Fruit fly (Drosophila melanogaster): Measurements from ENCODE around the gene Drak.

Gene Drak

dm6 chrX:11468304-11468703 lies 24.6 kb upstream of the Drak start (continued):
- TF ChIP-seq Sox102F (GFP tag; optimal IDR thresholded peaks at IDR 0.05): peak; percentile 12
- TF ChIP-seq Vsx1 (GFP tag; optimal IDR thresholded peaks at IDR 0.05): no peak
- no peak for TF ChIP-seq HLH54F (GFP tag; optimal IDR thresholded peaks at IDR 0.05)
- no peak for TF ChIP-seq vfl (GFP tag; optimal IDR thresholded peaks at IDR 0.05)
- TF ChIP-seq tin (GFP tag; optimal IDR thresholded peaks at IDR 0.05): no peak
- TF ChIP-seq Spps (tag; optimal IDR thresholded peaks at IDR 0.05): no peak
- no peak for TF ChIP-seq dan (GFP tag; IDR thresholded peaks at IDR 0.05)
- TF ChIP-seq jing (GFP tag; optimal IDR thresholded peaks at IDR 0.05): no peak
- no peak for TF ChIP-seq CG2120 (GFP tag; optimal IDR thresholded peaks at IDR 0.05)
- TF ChIP-seq CG3995 (GFP tag; optimal IDR thresholded peaks at IDR 0.05): no peak
- no peak for TF ChIP-seq NK7.1 (GFP tag; optimal IDR thresholded peaks at IDR 0.05)
- no peak for TF ChIP-seq bbx (GFP tag; IDR thresholded peaks at IDR 0.05; ENCODE audit: partially characterized antibody)
- TF ChIP-seq esg (GFP tag; conservative IDR thresholded peaks at IDR 0.05): 0 out of 2 replicates have a peak, but pooled peaks have one; percentile 35
- TF ChIP-seq CG10959 (GFP tag; IDR thresholded peaks at IDR 0.05): no peak
- TF ChIP-seq her (GFP tag; optimal IDR thresholded peaks at IDR 0.05): no peak
- TF ChIP-seq gcm2 (GFP tag; optimal IDR thresholded peaks at IDR 0.05): no peak
- TF ChIP-seq bowl (GFP tag; IDR thresholded peaks at IDR 0.05): no peak
- TF ChIP-seq HmgD (GFP tag; optimal IDR thresholded peaks at IDR 0.05): no peak
- no peak for TF ChIP-seq CG14965 (GFP tag; optimal IDR thresholded peaks at IDR 0.05; ENCODE audit: borderline replicate concordance)
- no peak for TF ChIP-seq CG7928 (GFP tag; optimal IDR thresholded peaks at IDR 0.05)
- no peak for TF ChIP-seq gce (GFP tag; IDR thresholded peaks at IDR 0.05)
- TF ChIP-seq gsb-n (tag; optimal IDR thresholded peaks at IDR 0.05): no peak
- TF ChIP-seq onecut (GFP tag; IDR thresholded peaks at IDR 0.05): no peak
- no peak for TF ChIP-seq BtbVII (GFP tag; optimal IDR thresholded peaks at IDR 0.05)
- no peak for TF ChIP-seq zen (tag; optimal IDR thresholded peaks at IDR 0.05)
- TF ChIP-seq crp (GFP tag; optimal IDR thresholded peaks at IDR 0.05): no peak
- 0 out of 3 replicates have a peak, but pooled peaks have one; percentile 10 for TF ChIP-seq CG14050 (GFP tag; IDR thresholded peaks at IDR 0.05)
- no peak for TF ChIP-seq CG9727 (GFP tag; optimal IDR thresholded peaks at IDR 0.05)
- TF ChIP-seq tgo (GFP tag; IDR thresholded peaks at IDR 0.05): peak; percentile 41; the same call in 2 of the 3 replicates
- no peak for TF ChIP-seq psq (GFP tag; optimal IDR thresholded peaks at IDR 0.05)
- no peak for TF ChIP-seq sc (optimal IDR thresholded peaks at IDR 0.05)
- TF ChIP-seq sc (GFP tag; optimal IDR thresholded peaks at IDR 0.05): no peak
- TF ChIP-seq gt (GFP tag; IDR thresholded peaks at IDR 0.05): no peak
- TF ChIP-seq unc-4 (GFP tag; IDR thresholded peaks at IDR 0.05; ENCODE audit: partially characterized antibody): peak; percentile 43; the same call in 1 of the 2 replicates
- TF ChIP-seq lab (GFP tag; optimal IDR thresholded peaks at IDR 0.05): no peak
- no peak for TF ChIP-seq H2.0 (GFP tag; IDR thresholded peaks at IDR 0.05)
- no peak for TF ChIP-seq CG9876 (GFP tag; optimal IDR thresholded peaks at IDR 0.05)
- TF ChIP-seq Side (GFP tag; optimal IDR thresholded peaks at IDR 0.05): no peak
- no peak for TF ChIP-seq CG10462 (GFP tag; optimal IDR thresholded peaks at IDR 0.05)
- no peak for TF ChIP-seq CG7357 (GFP tag; IDR thresholded peaks at IDR 0.05)
- TF ChIP-seq Ptx1 (GFP tag; IDR thresholded peaks at IDR 0.05): peak; percentile 60
- TF ChIP-seq Max (GFP tag; optimal IDR thresholded peaks at IDR 0.05): no peak
- no peak for TF ChIP-seq Fer2 (tag; optimal IDR thresholded peaks at IDR 0.05)
- TF ChIP-seq CG18599 (GFP tag; optimal IDR thresholded peaks at IDR 0.05): peak; percentile 27
- TF ChIP-seq CG3726 (GFP tag; IDR thresholded peaks at IDR 0.05): no peak
- no peak for TF ChIP-seq CG10267 (tag; optimal IDR thresholded peaks at IDR 0.05)
- TF ChIP-seq Rfx (GFP tag; IDR thresholded peaks at IDR 0.05): peak; percentile 58
- TF ChIP-seq CG15011 (GFP tag; optimal IDR thresholded peaks at IDR 0.05): no peak
- no peak for TF ChIP-seq CG3838 (GFP tag; optimal IDR thresholded peaks at IDR 0.05)
- TF ChIP-seq CG7372 (GFP tag; IDR thresholded peaks at IDR 0.05): no peak; the same call in 1 of the 2 replicates
- no peak for TF ChIP-seq CG18764 (GFP tag; optimal IDR thresholded peaks at IDR 0.05)
- 0 out of 2 replicates have a peak, but pooled peaks have one; percentile 29 for TF ChIP-seq Rx (GFP tag; IDR thresholded peaks at IDR 0.05)

Measured in whole organism, embryonic.